Worm (Caenorhabditis elegans): Measurements from ENCODE around the gene rps-27.

Gene rps-27

ce11 chrV:116243-116642 lies 12.4 kb upstream of the rps-27 start:
- no peak for TF ChIP-seq C34F6.9 (tag; optimal IDR thresholded peaks at IDR 0.05)
- no peak for TF ChIP-seq nhr-237 (tag; optimal IDR thresholded peaks at IDR 0.05)
- no peak for TF ChIP-seq nhr-21 (tag; optimal IDR thresholded peaks at IDR 0.05)
- TF ChIP-seq ama-1 (optimal IDR thresholded peaks at IDR 0.05): no peak

DNA sequence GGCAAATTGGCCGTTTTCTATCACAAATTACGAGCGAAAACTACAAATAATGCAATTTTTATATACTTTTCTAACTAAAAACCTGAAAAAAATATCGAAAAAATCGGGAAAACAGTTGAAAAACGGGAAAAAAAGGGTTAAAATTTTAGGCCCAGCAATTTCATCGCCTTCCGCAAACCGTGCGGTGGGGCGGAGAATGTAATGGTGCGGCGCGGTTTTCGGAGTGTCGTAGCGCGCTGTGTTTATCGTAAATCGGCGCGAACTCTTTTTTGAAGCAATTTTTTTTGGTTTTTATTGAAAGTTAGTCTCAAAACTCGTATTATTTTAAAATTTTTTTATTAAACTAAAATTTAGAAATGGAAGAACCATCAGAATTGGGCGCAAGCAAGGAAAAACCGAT lies 597 bp upstream of the rps-27 start, which contains the start of gene picd-1:
Gene picd-1 (plus strand): TSS at position 352 of the 400 bp plus-strand sequence.
- TF ChIP-seq egl-27 (tag; optimal IDR thresholded peaks at IDR 0.05) (no peak), crh-2 (tag; optimal IDR thresholded peaks at IDR 0.05) (peak; percentile 74), lin-13 (GFP tag; optimal IDR thresholded peaks at IDR 0.05) (peak; percentile 83), mbf-1 (tag; optimal IDR thresholded peaks at IDR 0.05) (no peak), nhr-11 (tag; optimal IDR thresholded peaks at IDR 0.05) (no peak), unc-55 (GFP tag; optimal IDR thresholded peaks at IDR 0.05) (peak; percentile 92), gmeb-1 (tag; optimal IDR thresholded peaks at IDR 0.05) (peak; percentile 79), alr-1 (tag; optimal IDR thresholded peaks at IDR 0.05) (no peak), snpc-4 (tag; optimal IDR thresholded peaks at IDR 0.05) (peak; percentile 57), dmd-4 (tag; optimal IDR thresholded peaks at IDR 0.05) (no peak), sma-9 (GFP tag; optimal IDR thresholded peaks at IDR 0.05) (no peak), sma-9 (tag; optimal IDR thresholded peaks at IDR 0.05) (no peak), nhr-77 (tag; optimal IDR thresholded peaks at IDR 0.05) (no peak), F13H6.1 (tag; optimal IDR thresholded peaks at IDR 0.05) (no peak), ceh-82 (tag; optimal IDR thresholded peaks at IDR 0.05) (no peak), elt-1 (tag; optimal IDR thresholded peaks at IDR 0.05) (no peak), mab-5 (tag; optimal IDR thresholded peaks at IDR 0.05) (no peak), ZK546.5 (tag; optimal IDR thresholded peaks at IDR 0.05) (no peak), fos-1 (tag; optimal IDR thresholded peaks at IDR 0.05) (peak; percentile 51), blmp-1 (tag; optimal IDR thresholded peaks at IDR 0.05; ENCODE audit: insufficient read depth) (no peak), C34F6.9 (tag; optimal IDR thresholded peaks at IDR 0.05) (peak; percentile 67), skn-1 (tag; optimal IDR thresholded peaks at IDR 0.05) (no peak), ama-1 (optimal IDR thresholded peaks at IDR 0.05) (peak; percentile 0), peb-1 (tag; optimal IDR thresholded peaks at IDR 0.05) (no peak), zag-1 (tag; optimal IDR thresholded peaks at IDR 0.05) (no peak), sem-4 (tag; optimal IDR thresholded peaks at IDR 0.05) (peak; percentile 42), ztf-11 (tag; optimal IDR thresholded peaks at IDR 0.05) (no peak), unc-39 (tag; optimal IDR thresholded peaks at IDR 0.05) (no peak), nhr-237 (tag; optimal IDR thresholded peaks at IDR 0.05) (no peak), nhr-129 (tag; optimal IDR thresholded peaks at IDR 0.05) (peak; percentile 70), lsy-2 (tag; optimal IDR thresholded peaks at IDR 0.05) (peak in 1 of 2 experiments; percentile 84), aly-2 (tag; optimal IDR thresholded peaks at IDR 0.05) (no peak), nhr-25 (tag; optimal IDR thresholded peaks at IDR 0.05) (peak; percentile 67), R02D3.7 (tag; optimal IDR thresholded peaks at IDR 0.05) (peak; percentile 66), lin-39 (tag; optimal IDR thresholded peaks at IDR 0.05) (no peak), lin-11 (tag; optimal IDR thresholded peaks at IDR 0.05) (peak; percentile 90), mdl-1 (tag; optimal IDR thresholded peaks at IDR 0.05) (no peak), sma-3 (GFP tag; optimal IDR thresholded peaks at IDR 0.05) (peak; percentile 78), nhr-23 (tag; optimal IDR thresholded peaks at IDR 0.05) (no peak), elt-3 (tag; optimal IDR thresholded peaks at IDR 0.05) (no peak), nhr-21 (tag; optimal IDR thresholded peaks at IDR 0.05) (peak; percentile 61), Y55F3AM.14 (GFP tag; optimal IDR thresholded peaks at IDR 0.05) (no peak), ztf-1 (GFP tag; conservative IDR thresholded peaks at IDR 0.05) (no peak), nhr-12 (tag; optimal IDR thresholded peaks at IDR 0.05) (no peak), nhr-6 (tag; optimal IDR thresholded peaks at IDR 0.05) (no peak), ceh-16 (tag; optimal IDR thresholded peaks at IDR 0.05) (no peak), unc-62 (GFP tag; optimal IDR thresholded peaks at IDR 0.05) (no peak), nhr-10 (tag; optimal IDR thresholded peaks at IDR 0.05) (no peak), ztf-4 (tag; optimal IDR thresholded peaks at IDR 0.05) (peak; percentile 33)

Measured in whole organism, L2 larva.